Worm (Caenorhabditis elegans): ENCODE measurements around the gene tbx-41.

The tbx-41 gene

DNA sequence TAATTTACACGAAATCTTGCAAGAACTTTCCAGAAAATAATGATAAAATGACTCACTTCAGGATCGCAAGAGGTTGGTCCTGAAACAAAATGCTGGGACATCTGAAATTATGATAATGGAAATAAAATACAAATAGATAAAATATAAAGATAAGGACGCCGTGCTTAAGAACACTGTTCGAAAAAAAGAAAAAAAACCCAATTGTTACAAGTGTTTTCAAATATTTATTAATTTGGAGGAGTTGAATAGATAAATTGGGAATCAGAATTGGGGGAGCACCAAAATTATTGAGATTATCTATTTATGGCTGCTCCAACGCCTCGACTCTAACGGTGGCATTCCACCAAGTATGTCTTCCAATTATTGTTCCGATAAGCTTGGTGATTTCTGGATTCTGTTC is 16.5 kb upstream of the tbx-41 start, which contains the start of gene ceh-41:
Gene ceh-41 (minus strand): TSS at position 101 of the 400 bp plus-strand sequence.
- no peak for TF ChIP-seq ceh-28 (tag; optimal IDR thresholded peaks at IDR 0.05)
- no peak for TF ChIP-seq ztf-4 (tag; optimal IDR thresholded peaks at IDR 0.05)
- TF ChIP-seq elt-1 (tag; optimal IDR thresholded peaks at IDR 0.05): no peak
- no peak for TF ChIP-seq nhr-76 (tag; optimal IDR thresholded peaks at IDR 0.05)
- no peak for TF ChIP-seq ceh-9 (tag; optimal IDR thresholded peaks at IDR 0.05)
- no peak for TF ChIP-seq nhr-67 (tag; optimal IDR thresholded peaks at IDR 0.05)
- TF ChIP-seq sea-2 (GFP tag; optimal IDR thresholded peaks at IDR 0.05): no peak

DNA sequence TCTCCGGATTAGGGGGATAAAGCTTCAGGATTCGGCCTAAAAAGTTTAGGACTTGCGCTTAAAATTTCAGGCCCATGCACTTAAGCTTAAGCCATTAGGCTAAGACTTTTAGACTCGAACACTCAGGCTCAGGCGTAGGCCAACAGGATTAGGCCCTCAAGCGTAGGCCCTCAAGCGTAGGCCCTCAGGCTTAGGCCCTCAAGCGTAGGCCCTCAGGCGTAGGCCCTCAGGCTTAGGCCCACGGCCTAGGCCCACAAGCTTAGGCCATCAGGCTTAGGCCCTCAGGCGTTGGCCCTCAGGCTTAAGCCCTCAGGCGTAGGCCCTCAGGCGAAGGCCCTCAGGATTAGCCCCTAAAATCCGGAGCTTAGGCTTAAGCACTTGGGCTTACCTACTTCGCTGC is 14.5 kb upstream of the tbx-41 start:
- TF ChIP-seq nhr-12 (tag; optimal IDR thresholded peaks at IDR 0.05) (no peak), nhr-77 (tag; optimal IDR thresholded peaks at IDR 0.05) (no peak), pqm-1 (tag; optimal IDR thresholded peaks at IDR 0.05) (no peak), hmg-11 (tag; optimal IDR thresholded peaks at IDR 0.05) (no peak), nfya-1 (tag; optimal IDR thresholded peaks at IDR 0.05; ENCODE audit: insufficient read depth) (no peak), skn-1 (tag; optimal IDR thresholded peaks at IDR 0.05) (no peak), lin-15B (tag; optimal IDR thresholded peaks at IDR 0.05) (no peak), snpc-4 (tag; optimal IDR thresholded peaks at IDR 0.05) (no peak), nhr-43 (tag; optimal IDR thresholded peaks at IDR 0.05; ENCODE audit: poor library complexity, severe bottlenecking) (no peak), nhr-23 (tag; optimal IDR thresholded peaks at IDR 0.05) (no peak), ZK546.5 (tag; optimal IDR thresholded peaks at IDR 0.05) (no peak), elt-3 (tag; optimal IDR thresholded peaks at IDR 0.05) (no peak), nhr-11 (tag; optimal IDR thresholded peaks at IDR 0.05) (no peak), ceh-9 (tag; optimal IDR thresholded peaks at IDR 0.05) (no peak), jun-1 (tag; optimal IDR thresholded peaks at IDR 0.05) (no peak), zag-1 (tag; optimal IDR thresholded peaks at IDR 0.05) (no peak), ceh-16 (tag; optimal IDR thresholded peaks at IDR 0.05) (no peak), R02D3.7 (tag; optimal IDR thresholded peaks at IDR 0.05) (no peak), unc-62 (GFP tag; optimal IDR thresholded peaks at IDR 0.05) (no peak), nhr-25 (tag; optimal IDR thresholded peaks at IDR 0.05) (no peak)

DNA sequence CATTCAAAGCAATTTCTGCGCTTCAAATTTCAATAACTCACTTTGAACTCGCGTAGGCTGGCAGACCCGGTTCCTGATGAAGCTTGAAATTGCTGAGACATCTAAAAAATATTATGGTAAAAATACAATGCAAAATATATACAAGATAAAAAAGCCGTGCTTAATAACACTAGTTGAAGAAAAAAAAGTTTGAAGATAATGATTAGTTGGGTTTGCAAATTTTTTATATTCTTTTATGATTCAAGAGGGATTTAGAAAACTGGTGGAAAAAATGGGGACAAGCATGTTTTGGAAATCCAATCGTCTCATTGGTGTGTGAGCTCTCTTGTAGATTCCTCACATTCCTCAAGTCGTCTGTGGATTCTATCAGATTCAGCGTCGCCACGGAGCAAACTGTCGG is 12.4 kb upstream of the tbx-41 start, which contains the start of gene ceh-21:
Gene ceh-21 (minus strand): TSS at position 101 of the 400 bp plus-strand sequence.
- no peak for TF ChIP-seq ceh-28 (tag; optimal IDR thresholded peaks at IDR 0.05)
- TF ChIP-seq lin-39 (tag; optimal IDR thresholded peaks at IDR 0.05): no peak

DNA sequence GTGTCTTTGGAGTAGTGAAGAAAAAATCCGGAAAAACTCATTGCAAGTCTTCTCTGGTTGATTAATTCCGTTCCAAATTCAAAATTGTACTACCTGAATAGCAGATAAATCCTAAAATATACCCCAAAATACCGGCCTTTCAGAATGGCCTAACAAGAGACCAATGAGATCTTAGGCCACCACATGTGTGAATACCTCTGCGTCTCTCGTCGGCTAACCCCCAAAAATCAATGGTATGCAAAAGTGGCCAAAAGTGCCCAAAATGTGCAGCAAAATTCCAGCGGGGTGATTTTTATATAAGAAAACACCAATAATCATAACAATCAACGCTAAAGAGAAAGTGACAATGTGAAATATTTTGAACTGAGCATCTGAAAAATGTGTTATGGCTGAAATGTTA is 11.4 kb upstream of the tbx-41 start, which contains the start of gene T26C11.9:
Gene T26C11.9 (minus strand): TSS at position 254 of the 400 bp plus-strand sequence.
- TF ChIP-seq mdl-1 (tag; optimal IDR thresholded peaks at IDR 0.05): no peak
- no peak for TF ChIP-seq ceh-82 (tag; optimal IDR thresholded peaks at IDR 0.05)
- peak; percentile 75 for TF ChIP-seq lin-15B (tag; optimal IDR thresholded peaks at IDR 0.05)
- TF ChIP-seq pha-4 (tag; optimal IDR thresholded peaks at IDR 0.05): peak; percentile 45
- TF ChIP-seq ceh-9 (tag; optimal IDR thresholded peaks at IDR 0.05): no peak
- TF ChIP-seq egl-5 (tag; optimal IDR thresholded peaks at IDR 0.05): no peak
- TF ChIP-seq ZK546.5 (tag; optimal IDR thresholded peaks at IDR 0.05): no peak
- TF ChIP-seq nhr-23 (tag; optimal IDR thresholded peaks at IDR 0.05): peak; percentile 22
- TF ChIP-seq elt-1 (tag; optimal IDR thresholded peaks at IDR 0.05): no peak
- TF ChIP-seq ama-1 (optimal IDR thresholded peaks at IDR 0.05): no peak
- TF ChIP-seq nhr-25 (tag; optimal IDR thresholded peaks at IDR 0.05): peak; percentile 27
- TF ChIP-seq nfya-1 (tag; optimal IDR thresholded peaks at IDR 0.05; ENCODE audit: insufficient read depth): peak; percentile 52
- no peak for TF ChIP-seq nhr-43 (tag; optimal IDR thresholded peaks at IDR 0.05; ENCODE audit: poor library complexity, severe bottlenecking)
- TF ChIP-seq nhr-12 (tag; optimal IDR thresholded peaks at IDR 0.05): no peak
- no peak for TF ChIP-seq tbx-2 (tag; optimal IDR thresholded peaks at IDR 0.05)
- TF ChIP-seq ceh-28 (tag; optimal IDR thresholded peaks at IDR 0.05): peak; percentile 73
- peak; percentile 75 for TF ChIP-seq hmg-11 (tag; optimal IDR thresholded peaks at IDR 0.05)
- no peak for TF ChIP-seq ceh-16 (tag; optimal IDR thresholded peaks at IDR 0.05)
- TF ChIP-seq unc-39 (tag; optimal IDR thresholded peaks at IDR 0.05): no peak

DNA sequence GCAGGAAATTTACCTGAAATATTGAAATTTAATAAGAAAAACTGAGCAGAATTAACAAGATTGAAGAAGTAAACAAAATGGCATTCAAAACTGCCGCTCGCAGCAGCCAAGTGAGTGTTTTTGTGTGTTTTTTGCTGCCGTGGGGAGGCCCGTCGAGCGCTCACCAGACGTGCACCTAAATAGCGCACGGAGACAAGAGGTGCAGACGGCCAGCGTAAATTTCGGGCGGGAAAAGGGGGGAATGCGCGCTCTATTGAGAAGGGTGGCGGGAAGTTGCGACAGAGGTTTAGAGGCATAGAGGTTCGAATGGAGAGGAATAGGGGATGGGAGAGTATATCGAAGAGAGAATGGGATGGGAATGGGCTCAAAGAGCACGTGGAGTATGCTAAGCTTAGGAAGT is 8.9 kb upstream of the tbx-41 start, which contains the start of gene ceh-39:
Gene ceh-39 (minus strand): TSS at position 13 of the 400 bp plus-strand sequence.
- peak; percentile 14 for TF ChIP-seq jun-1 (tag; optimal IDR thresholded peaks at IDR 0.05)
- peak; percentile 2 for TF ChIP-seq elt-1 (tag; optimal IDR thresholded peaks at IDR 0.05)
- peak; percentile 26 for TF ChIP-seq egl-5 (tag; optimal IDR thresholded peaks at IDR 0.05)
- peak; percentile 65 for TF ChIP-seq pha-4 (tag; optimal IDR thresholded peaks at IDR 0.05)
- TF ChIP-seq daf-12 (tag; optimal IDR thresholded peaks at IDR 0.05): no peak
- TF ChIP-seq lsy-12 (tag; optimal IDR thresholded peaks at IDR 0.05): peak; percentile 65
- peak; percentile 38 for TF ChIP-seq fkh-10 (GFP tag; optimal IDR thresholded peaks at IDR 0.05)
- peak; percentile 72 for TF ChIP-seq lin-39 (tag; optimal IDR thresholded peaks at IDR 0.05)
- TF ChIP-seq nfya-1 (tag; optimal IDR thresholded peaks at IDR 0.05; ENCODE audit: insufficient read depth): peak; percentile 78
- TF ChIP-seq fos-1 (tag; optimal IDR thresholded peaks at IDR 0.05): no peak
- peak; percentile 88 for TF ChIP-seq lin-15B (tag; optimal IDR thresholded peaks at IDR 0.05)
- TF ChIP-seq hmg-11 (tag; optimal IDR thresholded peaks at IDR 0.05): peak; percentile 64
- TF ChIP-seq skn-1 (tag; optimal IDR thresholded peaks at IDR 0.05): peak; percentile 50
- TF ChIP-seq nhr-77 (tag; optimal IDR thresholded peaks at IDR 0.05): no peak
- TF ChIP-seq snpc-4 (tag; optimal IDR thresholded peaks at IDR 0.05): peak; percentile 36

All from whole organism, L3 larva.